Worm (Caenorhabditis elegans): ENCODE results near the gene F57A8.6.
A peak's percentile ranks its signal among the peaks of the same experiment; 100 is the strongest.

Gene F57A8.6

ce11 chrV:10041484-10041883 lies 32.2 kb downstream of the F57A8.6 start:
- no peak for TF ChIP-seq ceh-18 (tag; optimal IDR thresholded peaks at IDR 0.05)
- TF ChIP-seq ceh-6 (GFP tag; optimal IDR thresholded peaks at IDR 0.05): peak; percentile 9

ce11 chrV:10039837-10040236 lies 33.9 kb downstream of the F57A8.6 start:
- TF ChIP-seq hlh-13 (GFP tag; optimal IDR thresholded peaks at IDR 0.05) (no peak), ceh-18 (tag; optimal IDR thresholded peaks at IDR 0.05) (peak; percentile 29), ceh-24 (tag; optimal IDR thresholded peaks at IDR 0.05) (no peak), tbx-2 (tag; optimal IDR thresholded peaks at IDR 0.05) (peak; percentile 79), dmd-4 (tag; optimal IDR thresholded peaks at IDR 0.05; ENCODE audit: borderline replicate concordance) (peak; percentile 27), pros-1 (tag; optimal IDR thresholded peaks at IDR 0.05) (peak; percentile 36), unc-55 (GFP tag; optimal IDR thresholded peaks at IDR 0.05) (peak; percentile 40), ceh-30 (tag; optimal IDR thresholded peaks at IDR 0.05) (peak; percentile 27), rnt-1 (tag; optimal IDR thresholded peaks at IDR 0.05) (peak; percentile 8), hlh-6 (tag; optimal IDR thresholded peaks at IDR 0.05) (peak; percentile 17), nfya-1 (tag; optimal IDR thresholded peaks at IDR 0.05) (peak; percentile 83), unc-3 (GFP tag; conservative IDR thresholded peaks at IDR 0.05) (no peak), unc-3 (tag; optimal IDR thresholded peaks at IDR 0.05) (no peak), ceh-22 (tag; optimal IDR thresholded peaks at IDR 0.05) (no peak), gmeb-2 (tag; optimal IDR thresholded peaks at IDR 0.05) (no peak), T23F11.4 (GFP tag; optimal IDR thresholded peaks at IDR 0.05) (no peak), ref-2 (tag; optimal IDR thresholded peaks at IDR 0.05) (peak; percentile 52), ceh-34 (tag; optimal IDR thresholded peaks at IDR 0.05) (peak; percentile 80), sdc-2 (tag; optimal IDR thresholded peaks at IDR 0.05) (peak; percentile 53), dve-1 (tag; optimal IDR thresholded peaks at IDR 0.05) (peak; percentile 47), ets-4 (tag; optimal IDR thresholded peaks at IDR 0.05) (peak; percentile 65), ceh-48 (tag; optimal IDR thresholded peaks at IDR 0.05) (no peak), sox-2 (GFP tag; IDR thresholded peaks at IDR 0.05) (peak; percentile 31; the same call in 1 of the 2 replicates), ceh-31 (tag; optimal IDR thresholded peaks at IDR 0.05) (peak; percentile 85), C08G9.2 (tag; optimal IDR thresholded peaks at IDR 0.05) (peak; percentile 35), elt-2 (tag; optimal IDR thresholded peaks at IDR 0.05) (peak; percentile 46), ceh-6 (GFP tag; optimal IDR thresholded peaks at IDR 0.05) (peak; percentile 25)

- TF ChIP-seq unc-86 (tag; optimal IDR thresholded peaks at IDR 0.05) (no peak), hlh-13 (GFP tag; optimal IDR thresholded peaks at IDR 0.05) (no peak), T23F11.4 (GFP tag; optimal IDR thresholded peaks at IDR 0.05) (no peak), nfya-1 (tag; optimal IDR thresholded peaks at IDR 0.05) (no peak), hlh-8 (tag; optimal IDR thresholded peaks at IDR 0.05) (no peak), K09A11.1 (tag; optimal IDR thresholded peaks at IDR 0.05; ENCODE audit: insufficient read depth) (no peak), fax-1 (tag; optimal IDR thresholded peaks at IDR 0.05) (no peak), dmd-4 (tag; optimal IDR thresholded peaks at IDR 0.05; ENCODE audit: borderline replicate concordance) (no peak), madf-2 (tag; optimal IDR thresholded peaks at IDR 0.05) (no peak), hlh-30 (tag; optimal IDR thresholded peaks at IDR 0.05; ENCODE audit: insufficient read depth) (no peak), ceh-30 (tag; optimal IDR thresholded peaks at IDR 0.05) (no peak), hlh-6 (tag; optimal IDR thresholded peaks at IDR 0.05) (no peak), che-1 (tag; optimal IDR thresholded peaks at IDR 0.05) (no peak), ztf-16 (tag; optimal IDR thresholded peaks at IDR 0.05) (no peak), ceh-45 (GFP tag; IDR thresholded peaks at IDR 0.05) (no peak), pax-1 (tag; optimal IDR thresholded peaks at IDR 0.05) (no peak), ceh-18 (tag; optimal IDR thresholded peaks at IDR 0.05) (no peak), npax-4 (tag; optimal IDR thresholded peaks at IDR 0.05) (no peak)
Measured at ce11 chrV:10037040-10037439, 36.7 kb downstream of the F57A8.6 start, which contains the start of gene F57A8.1. Gene F57A8.1, plus strand, starts transcription at chrV:10037340.

Data from whole organism, late embryonic.